Fruit fly (Drosophila melanogaster): ENCODE data around the gene CG13110.

Gene CG13110

dm6 chr2L:9396396-9396795 lies 46.1 kb downstream of the CG13110 start:
- TF ChIP-seq noc (tag; optimal IDR thresholded peaks at IDR 0.05): no peak

dm6 chr2L:9397888-9398287 lies 47.6 kb downstream of the CG13110 start, which contains the start of gene CG4438:
Gene CG4438 (minus strand): TSS chr2L:9397988.
- no peak for TF ChIP-seq noc (tag; optimal IDR thresholded peaks at IDR 0.05)

DNA sequence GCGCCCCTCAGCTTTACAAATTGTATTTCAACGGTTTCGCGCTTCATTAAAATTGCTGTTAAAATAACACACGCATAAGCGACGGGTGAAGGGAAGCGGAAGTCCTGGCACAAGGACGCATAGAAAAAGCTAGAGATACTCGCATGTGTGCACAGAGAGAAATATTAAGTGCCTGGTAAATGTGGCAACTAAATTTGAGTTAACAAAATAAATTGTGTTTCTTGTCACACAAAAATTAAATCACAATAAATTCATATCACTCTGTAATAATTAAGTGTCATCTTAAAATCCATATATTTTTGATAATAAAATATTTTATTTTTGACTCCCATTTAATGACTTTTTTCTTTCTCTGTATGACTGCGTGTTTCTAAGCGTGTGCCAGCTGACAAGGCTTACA lies 49.9 kb downstream of the CG13110 start:
- TF ChIP-seq noc (tag; optimal IDR thresholded peaks at IDR 0.05): no peak

Data from whole organism, larva.